Fruit fly (Drosophila melanogaster) whole organism, prepupa: ENCODE measurements around the gene Cp38.

ENCODE experiments used
- Blimp-1 ChIP-seq: fragments of 200-800 bp; sonication (Bioruptor generic); optimal IDR thresholded peaks from 3 replicates; lab custom pipeline; 2017; ENCODE audit warnings: missing biosample characterization, missing genetic modification characterization, mild to moderate bottlenecking, moderate library complexity, missing genetic modification reagents
- CG11294 ChIP-seq: fragments of 200-800 bp; sonication (Bioruptor generic); IDR thresholded peaks from 2 replicates; pipeline ENCODE4 v1.3.6; 2022; ENCODE audit warnings: missing biosample characterization, missing genetic modification characterization
- CG11762 ChIP-seq: fragments of 200-800 bp; sonication (Bioruptor generic); optimal IDR thresholded peaks from 3 replicates; lab custom pipeline; 2016; ENCODE audit warnings: missing biosample characterization, missing genetic modification characterization; ENCODE audit not compliant: insufficient read depth
- CG11902 ChIP-seq: fragments of 200-800 bp; sonication (Bioruptor generic); optimal IDR thresholded peaks from 3 replicates; lab custom pipeline; 2016; ENCODE audit warnings: missing biosample characterization, missing genetic modification characterization
- CG15336 ChIP-seq: fragments of 200-800 bp; sonication (Bioruptor generic); IDR thresholded peaks from 2 replicates; pipeline ENCODE4 v1.3.6; 2022; ENCODE audit warnings: missing biosample characterization, missing genetic modification characterization
- CG1621 ChIP-seq: fragments of 200-800 bp; sonication (Bioruptor generic); optimal IDR thresholded peaks from 3 replicates; lab custom pipeline; 2018; ENCODE audit warnings: missing biosample characterization, mild to moderate bottlenecking, missing genetic modification characterization
- CG16779 ChIP-seq: fragments of 200-800 bp; sonication (Bioruptor generic); optimal IDR thresholded peaks from 3 replicates; lab custom pipeline; 2017; ENCODE audit warnings: missing biosample characterization, mild to moderate bottlenecking, missing genetic modification characterization
- CG3032 ChIP-seq: fragments of 200-800 bp; optimal IDR thresholded peaks from 2 replicates; lab custom pipeline; 2019; ENCODE audit warnings: missing biosample characterization, mild to moderate bottlenecking, missing genetic modification characterization, moderate library complexity
- CG31627 ChIP-seq: fragments of 200-800 bp; sonication (Bioruptor generic); optimal IDR thresholded peaks from 3 replicates; lab custom pipeline; 2016; ENCODE audit warnings: missing biosample characterization, missing genetic modification characterization
- CG34406 ChIP-seq: fragments of 200-800 bp; sonication (Bioruptor generic); optimal IDR thresholded peaks from 3 replicates; lab custom pipeline; 2016; ENCODE audit warnings: missing biosample characterization, missing genetic modification characterization
- CG3919 ChIP-seq: fragments of 200-800 bp; sonication (Bioruptor generic); optimal IDR thresholded peaks from 3 replicates; lab custom pipeline; 2016; ENCODE audit warnings: missing biosample characterization, missing genetic modification characterization
- CG4318 ChIP-seq: fragments of 200-800 bp; sonication (Bioruptor generic); optimal IDR thresholded peaks from 3 replicates; lab custom pipeline; 2017; ENCODE audit warnings: missing biosample characterization, mild to moderate bottlenecking, missing genetic modification characterization
- CG6163 ChIP-seq: fragments of 200-800 bp; sonication (Bioruptor generic); IDR thresholded peaks from 3 replicates; pipeline ENCODE4 v1.3.6; 2022; ENCODE audit warnings: missing biosample characterization, missing genetic modification characterization
- CG6276 ChIP-seq: fragments of 200-800 bp; sonication (Bioruptor generic); optimal IDR thresholded peaks from 2 replicates; lab custom pipeline; 2017; ENCODE audit warnings: missing biosample characterization, mild to moderate bottlenecking, missing genetic modification characterization
- CG6792 ChIP-seq: fragments of 200-800 bp; sonication (Bioruptor generic); optimal IDR thresholded peaks from 3 replicates; lab custom pipeline; 2016; ENCODE audit warnings: missing biosample characterization, missing genetic modification characterization
- CG6854 ChIP-seq: fragments of 200-800 bp; sonication (Bioruptor generic); optimal IDR thresholded peaks from 2 replicates; lab custom pipeline; 2017; ENCODE audit warnings: missing biosample characterization, mild to moderate bottlenecking, missing genetic modification characterization
- CG8119 ChIP-seq: fragments of 200-800 bp; sonication (Bioruptor generic); IDR thresholded peaks from 3 replicates; pipeline ENCODE4 v1.3.6; 2022; ENCODE audit warnings: missing biosample characterization, missing genetic modification characterization
- CG8319 ChIP-seq: fragments of 200-800 bp; sonication (Bioruptor generic); optimal IDR thresholded peaks from 3 replicates; lab custom pipeline; 2016; ENCODE audit warnings: missing biosample characterization, missing genetic modification characterization
- CG8632 ChIP-seq: fragments of 200-800 bp; sonication (Bioruptor generic); optimal IDR thresholded peaks from 3 replicates; lab custom pipeline; 2016; ENCODE audit warnings: missing biosample characterization, missing genetic modification characterization
- CG9139 ChIP-seq: fragments of 200-800 bp; sonication (Bioruptor generic); optimal IDR thresholded peaks from 3 replicates; lab custom pipeline; 2017; ENCODE audit warnings: missing biosample characterization, mild to moderate bottlenecking, missing genetic modification characterization
- Eip75B ChIP-seq: fragments of 200-800 bp; sonication (Bioruptor generic); optimal IDR thresholded peaks from 3 replicates; lab custom pipeline; 2016; ENCODE audit warnings: missing biosample characterization, missing genetic modification characterization
- Eip93F ChIP-seq: fragments of 200-800 bp; sonication (Bioruptor generic); optimal IDR thresholded peaks from 2 replicates; lab custom pipeline; 2016; ENCODE audit warnings: missing biosample characterization, mild to moderate bottlenecking, missing genetic modification characterization
- Ets21C ChIP-seq: fragments of 200-800 bp; sonication (Bioruptor generic); optimal IDR thresholded peaks from 3 replicates; lab custom pipeline; 2016; ENCODE audit warnings: missing biosample characterization, missing genetic modification characterization
- Gug ChIP-seq: fragments of 200-800 bp; sonication (Bioruptor generic); IDR thresholded peaks from 2 replicates; pipeline ENCODE4 v1.3.6; 2022; ENCODE audit warnings: missing biosample characterization, missing genetic modification characterization
- Hr38 ChIP-seq: sonication (Bioruptor generic); optimal IDR thresholded peaks from 2 replicates; lab custom pipeline; 2016; ENCODE audit warnings: missing biosample characterization, missing genetic modification characterization
- Hr39 ChIP-seq: fragments of 200-800 bp; sonication (Bioruptor generic); optimal IDR thresholded peaks from 2 replicates; lab custom pipeline; 2016; ENCODE audit warnings: missing biosample characterization, missing genetic modification characterization
- Hr4 ChIP-seq: fragments of 200-800 bp; sonication (Bioruptor generic); optimal IDR thresholded peaks from 3 replicates; lab custom pipeline; 2016; ENCODE audit warnings: missing biosample characterization, missing genetic modification characterization
- Met ChIP-seq: fragments of 200-800 bp; sonication (Bioruptor generic); optimal IDR thresholded peaks from 3 replicates; lab custom pipeline; 2016; ENCODE audit warnings: missing biosample characterization, missing genetic modification characterization
- Smox ChIP-seq: fragments of 200-800 bp; sonication (Bioruptor generic); optimal IDR thresholded peaks from 3 replicates; lab custom pipeline; 2016; ENCODE audit warnings: missing biosample characterization, missing genetic modification characterization
- Sox14 ChIP-seq: fragments of 200-800 bp; sonication (Bioruptor generic); optimal IDR thresholded peaks from 3 replicates; lab custom pipeline; 2016; ENCODE audit warnings: missing biosample characterization, missing genetic modification characterization
- achi ChIP-seq: fragments of 200-800 bp; sonication (Bioruptor generic); optimal IDR thresholded peaks from 3 replicates; lab custom pipeline; 2016; ENCODE audit warnings: missing biosample characterization, missing genetic modification characterization
- acj6 ChIP-seq: fragments of 200-800 bp; sonication (Bioruptor generic); optimal IDR thresholded peaks from 3 replicates; lab custom pipeline; 2016; ENCODE audit warnings: missing biosample characterization, missing genetic modification characterization
- cyc ChIP-seq: fragments of 200-800 bp; sonication (Bioruptor generic); optimal IDR thresholded peaks from 3 replicates; lab custom pipeline; 2016; ENCODE audit warnings: missing biosample characterization, missing genetic modification characterization
- dac ChIP-seq: fragments of 200-800 bp; sonication (Bioruptor generic); optimal IDR thresholded peaks from 2 replicates; lab custom pipeline; 2017; ENCODE audit warnings: missing biosample characterization, mild to moderate bottlenecking, missing genetic modification characterization
- dsx ChIP-seq: fragments of 200-800 bp; optimal IDR thresholded peaks from 3 replicates; lab custom pipeline; 2019; ENCODE audit warnings: missing biosample characterization, mild to moderate bottlenecking, missing genetic modification characterization, moderate library complexity; ENCODE audit not compliant: poor library complexity, severe bottlenecking
- fd59A ChIP-seq: fragments of 200-800 bp; sonication (Bioruptor generic); optimal IDR thresholded peaks from 2 replicates; lab custom pipeline; 2017; ENCODE audit warnings: missing biosample characterization, mild to moderate bottlenecking, missing genetic modification characterization, missing genetic modification reagents
- fd85E ChIP-seq: fragments of 200-800 bp; sonication (Bioruptor generic); optimal IDR thresholded peaks from 3 replicates; lab custom pipeline; 2016; ENCODE audit warnings: missing biosample characterization, missing genetic modification characterization
- fkh ChIP-seq: fragments of 200-800 bp; sonication (Bioruptor generic); optimal IDR thresholded peaks from 3 replicates; lab custom pipeline; 2017; ENCODE audit warnings: missing biosample characterization, mild to moderate bottlenecking, missing genetic modification characterization, moderate library complexity
- lz ChIP-seq: fragments of 200-800 bp; sonication (Bioruptor generic); optimal IDR thresholded peaks from 3 replicates; lab custom pipeline; 2016; ENCODE audit warnings: missing biosample characterization, missing genetic modification characterization
- pdm3 ChIP-seq: fragments of 200-800 bp; sonication (Bioruptor generic); optimal IDR thresholded peaks from 3 replicates; lab custom pipeline; 2016; ENCODE audit warnings: missing biosample characterization, missing genetic modification characterization
- spab ChIP-seq: fragments of 200-800 bp; sonication (Bioruptor generic); optimal IDR thresholded peaks from 2 replicates; lab custom pipeline; 2017; ENCODE audit warnings: missing biosample characterization, mild to moderate bottlenecking, missing genetic modification characterization, missing genetic modification reagents
- vri ChIP-seq: fragments of 200-800 bp; sonication (Bioruptor generic); optimal IDR thresholded peaks from 3 replicates; lab custom pipeline; 2016; ENCODE audit warnings: missing biosample characterization, mild to moderate bottlenecking, missing genetic modification characterization

Cp38 gene

dm6 chrX:8479031-8479568 is 2.5 kb upstream of the Cp38 start, which contains the start of gene Cp36:
Gene Cp36 (plus strand): TSS chrX:8479319.
- TF ChIP-seq fd85E (GFP tag; lab: Kevin White, UChicago) (no peak), CG3919 (no peak), Sox14 (GFP tag; lab: Kevin White, UChicago) (no peak), Smox (GFP tag; lab: Kevin White, UChicago) (no peak), Gug (GFP tag; lab: Robert Waterston, UW) (no peak), CG6792 (GFP tag; lab: Kevin White, UChicago) (no peak), Eip75B (no peak), CG8119 (GFP tag; lab: Robert Waterston, UW) (no peak), Met (GFP tag; lab: Kevin White, UChicago) (no peak), Blimp-1 (GFP tag; lab: Kevin White, UChicago) (no peak), CG11762 (GFP tag; lab: Kevin White, UChicago) (no peak), CG34406 (GFP tag; lab: Kevin White, UChicago) (no peak), dac (no peak), Hr4 (GFP tag; lab: Kevin White, UChicago) (no peak), Hr38 (no peak), CG11902 (GFP tag; lab: Kevin White, UChicago) (no peak), acj6 (GFP tag; lab: Kevin White, UChicago) (no peak), cyc (GFP tag; lab: Kevin White, UChicago) (no peak), CG11294 (GFP tag; lab: Robert Waterston, UW) (no peak)

dm6 chrX:8483671-8484070 is 2.0 kb downstream of the Cp38 start, which contains the start of gene CG33223:
Gene CG33223 (minus strand): TSS chrX:8483885.
- no peak for TF ChIP-seq Ets21C
- TF ChIP-seq CG15336 (GFP tag; lab: Robert Waterston, UW): no peak
- no peak for TF ChIP-seq CG9139
- no peak for TF ChIP-seq Hr38
- no peak for TF ChIP-seq spab
- TF ChIP-seq CG3032 (tag; lab: Kevin White, UChicago): no peak
- no peak for TF ChIP-seq pdm3
- TF ChIP-seq CG6163 (GFP tag; lab: Robert Waterston, UW): no peak
- TF ChIP-seq, all 60 proteins: peak for 0

DNA sequence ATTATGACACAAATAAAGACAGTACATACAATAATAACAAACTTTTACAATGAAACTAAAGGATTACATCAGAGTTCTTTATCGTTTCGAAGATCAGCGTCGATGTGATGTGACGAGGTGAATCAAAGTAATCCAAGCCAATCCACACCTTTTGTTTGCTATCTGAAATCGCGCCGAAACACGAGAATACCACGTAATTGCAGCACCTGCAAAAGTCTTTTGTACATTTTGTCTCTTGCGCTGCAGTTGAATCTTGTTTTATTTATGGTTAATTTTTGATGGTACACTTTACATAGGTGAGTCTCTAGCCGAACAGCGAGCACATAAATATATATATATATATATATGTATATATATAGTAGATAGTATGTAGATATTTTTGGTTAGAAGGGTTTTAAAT is 3.1 kb downstream of the Cp38 start:
- TF ChIP-seq pdm3 (no peak), CG4318 (GFP tag; lab: Kevin White, UChicago) (no peak), achi (GFP tag; lab: Kevin White, UChicago) (no peak), CG31627 (GFP tag; lab: Kevin White, UChicago) (no peak), Sox14 (GFP tag; lab: Kevin White, UChicago) (no peak), CG8632 (GFP tag; lab: Kevin White, UChicago) (no peak), Blimp-1 (GFP tag; lab: Kevin White, UChicago) (no peak), Gug (GFP tag; lab: Robert Waterston, UW) (no peak), dsx (GFP tag; lab: Kevin White, UChicago) (no peak), CG16779 (tag; lab: Kevin White, UChicago) (no peak), CG8319 (no peak), Met (GFP tag; lab: Kevin White, UChicago) (no peak), Eip93F (GFP tag; lab: Kevin White, UChicago) (no peak), acj6 (GFP tag; lab: Kevin White, UChicago) (no peak), Hr39 (GFP tag; lab: Kevin White, UChicago) (no peak), CG6276 (no peak), CG6792 (GFP tag; lab: Kevin White, UChicago) (no peak), Ets21C (no peak)

- TF ChIP-seq Smox (GFP tag; lab: Kevin White, UChicago) (no peak), CG8119 (GFP tag; lab: Robert Waterston, UW) (no peak), fd59A (GFP tag; lab: Kevin White, UChicago) (no peak), CG1621 (tag; lab: Kevin White, UChicago) (no peak), CG6792 (GFP tag; lab: Kevin White, UChicago) (no peak), CG15336 (GFP tag; lab: Robert Waterston, UW) (no peak), dsx (GFP tag; lab: Kevin White, UChicago) (no peak), CG11762 (GFP tag; lab: Kevin White, UChicago) (no peak), lz (no peak), vri (no peak), CG6276 (no peak), CG6854 (GFP tag; lab: Kevin White, UChicago) (no peak), CG3919 (no peak), CG16779 (tag; lab: Kevin White, UChicago) (no peak), CG6163 (GFP tag; lab: Robert Waterston, UW) (no peak), Eip93F (GFP tag; lab: Kevin White, UChicago) (no peak), Sox14 (GFP tag; lab: Kevin White, UChicago) (no peak), fkh (GFP tag; lab: Kevin White, UChicago) (no peak), Hr4 (GFP tag; lab: Kevin White, UChicago) (no peak), achi (GFP tag; lab: Kevin White, UChicago) (no peak)
Measured at dm6 chrX:8489048-8489447, 7.4 kb downstream of the Cp38 start, which contains the start of gene CG33181. Gene CG33181 (plus strand): TSS chrX:8489348.
